Worm (Caenorhabditis elegans) whole organism, young adult: Measurements from ENCODE around the gene F16H6.3.

Experiments
- B0035.1 ChIP-seq: sonication (generic microtip); optimal IDR thresholded peaks from 2 replicates; lab custom pipeline; 2016; ENCODE audit warnings: missing genetic modification characterization, mild to moderate bottlenecking, missing compliant biosample characterization, missing genotype, missing genetic modification reagents
- F37B4.10 ChIP-seq: fragments of 200-800 bp; sonication (Bioruptor generic); IDR thresholded peaks from 2 replicates; pipeline ENCODE4 v1.3.6; 2022; ENCODE audit warnings: missing genetic modification characterization, missing compliant biosample characterization
- Y95B8A.8 ChIP-seq: fragments of 200-800 bp; sonication (Bioruptor generic); IDR thresholded peaks from 2 replicates; pipeline ENCODE4 v1.3.6; 2022; ENCODE audit warnings: missing genetic modification reagents, missing genetic modification characterization, missing compliant biosample characterization
- akir-1 ChIP-seq: fragments of 200-800 bp; sonication (Bioruptor generic); optimal IDR thresholded peaks from 2 replicates; lab custom pipeline; 2018; ENCODE audit warnings: mild to moderate bottlenecking, missing genetic modification characterization, moderate library complexity, missing compliant biosample characterization
- ama-1 ChIP-seq, 3 experiments: fragments of 150-350 bp in 1 of 3; sonication (generic microtip) in 2 of 3; optimal IDR thresholded peaks; 2 replicates each; lab custom pipeline; 2014 to 2018; ENCODE audit warnings: missing biosample characterization in 2 of 3, missing genetic modification characterization in 2 of 3, missing genetic modification reagents in 2 of 3
- attf-3 ChIP-seq: fragments of 200-800 bp; sonication (Bioruptor generic); conservative IDR thresholded peaks from 2 replicates; pipeline ENCODE4 v1.3.6; 2022; ENCODE audit warnings: missing genetic modification reagents, missing genetic modification characterization, missing compliant biosample characterization
- attf-6 ChIP-seq: fragments of 200-800 bp; sonication (Bioruptor generic); IDR thresholded peaks from 2 replicates; pipeline ENCODE4 v1.3.6; 2022; ENCODE audit warnings: missing genetic modification reagents, missing genetic modification characterization, missing compliant biosample characterization
- dpl-1 ChIP-seq: fragments of 150-350 bp; optimal IDR thresholded peaks from 2 replicates; lab custom pipeline; 2014; ENCODE audit warnings: missing biosample characterization, missing genetic modification reagents, missing genetic modification characterization
- egl-18 ChIP-seq: fragments of 200-800 bp; sonication (Bioruptor generic); IDR thresholded peaks from 2 replicates; pipeline ENCODE4 v1.3.6; 2022; ENCODE audit warnings: missing genetic modification reagents, missing genetic modification characterization, missing compliant biosample characterization
- madf-3 ChIP-seq: fragments of 200-800 bp; sonication (Bioruptor generic); IDR thresholded peaks from 2 replicates; pipeline ENCODE4 v1.3.6; 2022; ENCODE audit warnings: missing genetic modification reagents, missing genetic modification characterization, missing compliant biosample characterization
- pha-4 ChIP-seq: fragments of 150-350 bp; sonication (generic microtip); optimal IDR thresholded peaks from 2 replicates; lab custom pipeline; 2014; ENCODE audit warnings: missing biosample characterization, missing genetic modification reagents, missing genetic modification characterization
- unc-62 ChIP-seq: fragments of 150-350 bp; optimal IDR thresholded peaks from 2 replicates; lab custom pipeline; 2014; ENCODE audit warnings: missing biosample characterization, missing genetic modification reagents, missing genetic modification characterization

- TF ChIP-seq Y95B8A.8 (GFP tag; lab: Robert Waterston, UW): no peak
- TF ChIP-seq unc-62 (GFP tag; lab: Kevin White, UChicago): no peak
- TF ChIP-seq attf-6 (GFP tag; lab: Robert Waterston, UW): no peak
- TF ChIP-seq akir-1: no peak
- TF ChIP-seq madf-3 (GFP tag; lab: Robert Waterston, UW): no peak
- TF ChIP-seq dpl-1: no peak
- no peak for TF ChIP-seq B0035.1
- no peak for TF ChIP-seq ama-1 (optimal IDR thresholded peaks at IDR 0.05; lab: Kevin White, UChicago)
- no peak for TF ChIP-seq ama-1 (GFP tag; optimal IDR thresholded peaks at IDR 0.05; lab: Kevin White, UChicago)
- no peak for TF ChIP-seq attf-3 (GFP tag; lab: Robert Waterston, UW)
- TF ChIP-seq egl-18 (GFP tag; lab: Robert Waterston, UW): no peak
- TF ChIP-seq F37B4.10 (GFP tag; lab: Robert Waterston, UW): no peak
- TF ChIP-seq pha-4 (tag; lab: Kevin White, UChicago): no peak
Observed at ce11 chrV:18244408-18244807, 49.3 kb downstream of the F16H6.3 start.
